Worm (Caenorhabditis elegans): Measurements from ENCODE around the gene nhr-43.

nhr-43 gene

ce11 chrIV:11867652-11868232, 31.6 kb upstream of the nhr-43 start:
- TF ChIP-seq fos-1 (tag; optimal IDR thresholded peaks at IDR 0.05) = no peak
- TF ChIP-seq ztf-1 (GFP tag; conservative IDR thresholded peaks at IDR 0.05) = no peak
- no peak for TF ChIP-seq sem-4 (tag; optimal IDR thresholded peaks at IDR 0.05)
- no peak for TF ChIP-seq nhr-237 (tag; optimal IDR thresholded peaks at IDR 0.05)
- TF ChIP-seq ama-1 (optimal IDR thresholded peaks at IDR 0.05) = no peak
- no peak for TF ChIP-seq nhr-6 (tag; optimal IDR thresholded peaks at IDR 0.05)
- TF ChIP-seq unc-62 (GFP tag; optimal IDR thresholded peaks at IDR 0.05) = no peak
- TF ChIP-seq unc-39 (tag; optimal IDR thresholded peaks at IDR 0.05) = no peak
- no peak for TF ChIP-seq R02D3.7 (tag; optimal IDR thresholded peaks at IDR 0.05)
- no peak for TF ChIP-seq aly-2 (tag; optimal IDR thresholded peaks at IDR 0.05)
- no peak for TF ChIP-seq ceh-16 (tag; optimal IDR thresholded peaks at IDR 0.05)
- TF ChIP-seq nhr-11 (tag; optimal IDR thresholded peaks at IDR 0.05) = no peak
- TF ChIP-seq skn-1 (tag; optimal IDR thresholded peaks at IDR 0.05) = no peak
- no peak for TF ChIP-seq C34F6.9 (tag; optimal IDR thresholded peaks at IDR 0.05)
- no peak for TF ChIP-seq sma-3 (GFP tag; optimal IDR thresholded peaks at IDR 0.05)
- TF ChIP-seq lin-11 (tag; optimal IDR thresholded peaks at IDR 0.05) = no peak
- TF ChIP-seq snpc-4 (tag; optimal IDR thresholded peaks at IDR 0.05) = no peak

- TF ChIP-seq gmeb-1 (tag; optimal IDR thresholded peaks at IDR 0.05) = no peak
- no peak for TF ChIP-seq fos-1 (tag; optimal IDR thresholded peaks at IDR 0.05)
Observed at ce11 chrIV:11868452-11868851, 30.9 kb upstream of the nhr-43 start.

ce11 chrIV:11871083-11871482, 28.3 kb upstream of the nhr-43 start:
- TF ChIP-seq alr-1 (tag; optimal IDR thresholded peaks at IDR 0.05) (no peak), ZK546.5 (tag; optimal IDR thresholded peaks at IDR 0.05) (no peak), ztf-11 (tag; optimal IDR thresholded peaks at IDR 0.05) (no peak), unc-39 (tag; optimal IDR thresholded peaks at IDR 0.05) (no peak), unc-62 (GFP tag; optimal IDR thresholded peaks at IDR 0.05) (no peak), R02D3.7 (tag; optimal IDR thresholded peaks at IDR 0.05) (no peak), lin-39 (tag; optimal IDR thresholded peaks at IDR 0.05) (no peak), ceh-16 (tag; optimal IDR thresholded peaks at IDR 0.05) (no peak), dmd-4 (tag; optimal IDR thresholded peaks at IDR 0.05) (no peak), Y55F3AM.14 (GFP tag; optimal IDR thresholded peaks at IDR 0.05) (no peak), nhr-129 (tag; optimal IDR thresholded peaks at IDR 0.05) (peak; percentile 16), sma-3 (GFP tag; optimal IDR thresholded peaks at IDR 0.05) (no peak), peb-1 (tag; optimal IDR thresholded peaks at IDR 0.05) (no peak), nhr-23 (tag; optimal IDR thresholded peaks at IDR 0.05) (no peak), nhr-25 (tag; optimal IDR thresholded peaks at IDR 0.05) (no peak), ztf-4 (tag; optimal IDR thresholded peaks at IDR 0.05) (no peak), lsy-2 (tag; optimal IDR thresholded peaks at IDR 0.05) (peak in 1 of 2 experiments; percentile 61), fos-1 (tag; optimal IDR thresholded peaks at IDR 0.05) (peak; percentile 19), ceh-82 (tag; optimal IDR thresholded peaks at IDR 0.05) (no peak), nhr-11 (tag; optimal IDR thresholded peaks at IDR 0.05) (no peak), gmeb-1 (tag; optimal IDR thresholded peaks at IDR 0.05) (no peak), lin-11 (tag; optimal IDR thresholded peaks at IDR 0.05) (peak; percentile 37), aly-2 (tag; optimal IDR thresholded peaks at IDR 0.05) (no peak), mbf-1 (tag; optimal IDR thresholded peaks at IDR 0.05) (no peak), nhr-12 (tag; optimal IDR thresholded peaks at IDR 0.05) (no peak), F13H6.1 (tag; optimal IDR thresholded peaks at IDR 0.05) (peak; percentile 8), zag-1 (tag; optimal IDR thresholded peaks at IDR 0.05) (peak; percentile 5), ztf-1 (GFP tag; conservative IDR thresholded peaks at IDR 0.05) (no peak), blmp-1 (tag; optimal IDR thresholded peaks at IDR 0.05; ENCODE audit: insufficient read depth) (no peak), mdl-1 (tag; optimal IDR thresholded peaks at IDR 0.05) (no peak), ama-1 (optimal IDR thresholded peaks at IDR 0.05) (no peak), elt-1 (tag; optimal IDR thresholded peaks at IDR 0.05) (no peak), nhr-21 (tag; optimal IDR thresholded peaks at IDR 0.05) (no peak), skn-1 (tag; optimal IDR thresholded peaks at IDR 0.05) (no peak), nhr-77 (tag; optimal IDR thresholded peaks at IDR 0.05) (no peak), unc-55 (GFP tag; optimal IDR thresholded peaks at IDR 0.05) (peak; percentile 50), snpc-4 (tag; optimal IDR thresholded peaks at IDR 0.05) (peak; percentile 4), elt-3 (tag; optimal IDR thresholded peaks at IDR 0.05) (no peak), lin-13 (GFP tag; optimal IDR thresholded peaks at IDR 0.05) (peak; percentile 11), C34F6.9 (tag; optimal IDR thresholded peaks at IDR 0.05) (peak; percentile 65), egl-27 (tag; optimal IDR thresholded peaks at IDR 0.05) (no peak), crh-2 (tag; optimal IDR thresholded peaks at IDR 0.05) (no peak), nhr-10 (tag; optimal IDR thresholded peaks at IDR 0.05) (no peak), sem-4 (tag; optimal IDR thresholded peaks at IDR 0.05) (no peak), nhr-237 (tag; optimal IDR thresholded peaks at IDR 0.05) (no peak), mab-5 (tag; optimal IDR thresholded peaks at IDR 0.05) (no peak), nhr-6 (tag; optimal IDR thresholded peaks at IDR 0.05) (no peak), sma-9 (GFP tag; optimal IDR thresholded peaks at IDR 0.05) (no peak), sma-9 (tag; optimal IDR thresholded peaks at IDR 0.05) (no peak)
